Worm (Caenorhabditis elegans) whole organism, L4 larva: ENCODE results near the gene H21P03.10.

Source experiments
- nhr-237 ChIP-seq: sonication (generic microtip); optimal IDR thresholded peaks from 2 replicates; lab custom pipeline; 2017; ENCODE audit warnings: missing biosample characterization, missing genetic modification characterization
- unc-62 ChIP-seq, 3 experiments: fragments of 150-350 bp in 1 of 3; sonication (generic microtip); optimal IDR thresholded peaks in 2 of 3; peaks in 1 of 3; 1 replicate in 1 of 3; 2 replicates in 2 of 3; lab custom pipeline; 2014 to 2017; ENCODE audit warnings: missing biosample characterization in 3 of 3, missing genetic modification characterization in 3 of 3, missing genetic modification reagents in 3 of 3, missing genotype in 1 of 3

- TF ChIP-seq nhr-237 (tag; lab: Kevin White, UChicago) = no peak
- no peak for TF ChIP-seq unc-62 (GFP tag; optimal IDR thresholded peaks at IDR 0.05 in 1 of 2; lab: Kevin White, UChicago)
- no peak for TF ChIP-seq unc-62 (tag; optimal IDR thresholded peaks at IDR 0.05; lab: Kevin White, UChicago)
These were observed 33.1 kb upstream of the H21P03.10 start, which contains the start of gene C10C6.7 for ce11 chrIV:11467413-11467812.
